Fruit fly (Drosophila melanogaster) whole organism, embryonic: ENCODE results near the gene abs.

ENCODE experiments used
- B-H2 ChIP-seq: fragments of 200-800 bp; sonication (Bioruptor generic); optimal IDR thresholded peaks from 2 replicates; lab custom pipeline; 2018; ENCODE audit warnings: missing biosample characterization, mild to moderate bottlenecking, missing genetic modification characterization
- Blimp-1 ChIP-seq: fragments of 200-800 bp; sonication (Bioruptor generic); optimal IDR thresholded peaks from 3 replicates; lab custom pipeline; 2018; ENCODE audit warnings: missing biosample characterization, missing genetic modification characterization, mild to moderate bottlenecking, moderate library complexity, missing genetic modification reagents
- CG16813 ChIP-seq: fragments of 200-800 bp; sonication (Bioruptor generic); IDR thresholded peaks from 3 replicates; pipeline ENCODE4 v1.3.6; 2022; ENCODE audit warnings: missing biosample characterization, missing genetic modification characterization; ENCODE audit not compliant: partially characterized antibody
- Hmx ChIP-seq: fragments of 200-800 bp; sonication (Bioruptor generic); optimal IDR thresholded peaks from 2 replicates; lab custom pipeline; 2016; ENCODE audit warnings: missing biosample characterization, missing genetic modification characterization
- Six4 ChIP-seq: fragments of 200-800 bp; sonication (Bioruptor generic); optimal IDR thresholded peaks from 2 replicates; lab custom pipeline; 2016; ENCODE audit warnings: missing biosample characterization, missing genetic modification characterization
- YL-1 ChIP-seq: fragments of 200-800 bp; sonication (Bioruptor generic); optimal IDR thresholded peaks from 3 replicates; lab custom pipeline; 2017; ENCODE audit warnings: missing biosample characterization, mild to moderate bottlenecking, missing genetic modification characterization
- bigmax ChIP-seq: fragments of 200-800 bp; sonication (Bioruptor generic); optimal IDR thresholded peaks from 2 replicates; lab custom pipeline; 2018; ENCODE audit warnings: missing biosample characterization, mild to moderate bottlenecking, missing genetic modification characterization
- nom ChIP-seq: fragments of 200-800 bp; sonication (Bioruptor generic); optimal IDR thresholded peaks from 2 replicates; lab custom pipeline; 2017; ENCODE audit warnings: missing biosample characterization, missing genetic modification characterization, mild to moderate bottlenecking, moderate library complexity, missing genetic modification reagents
- oc ChIP-seq: fragments of 200-800 bp; sonication (Bioruptor generic); optimal IDR thresholded peaks from 2 replicates; lab custom pipeline; 2018; ENCODE audit warnings: missing biosample characterization, mild to moderate bottlenecking, missing genetic modification characterization, moderate library complexity
- pnt ChIP-seq: fragments of 200-800 bp; sonication (Bioruptor generic); optimal IDR thresholded peaks from 3 replicates; lab custom pipeline; 2016; ENCODE audit warnings: missing biosample characterization, missing genetic modification characterization
- sisA ChIP-seq: fragments of 200-800 bp; sonication (Bioruptor generic); IDR thresholded peaks from 2 replicates; pipeline ENCODE4 v1.3.6; 2022; ENCODE audit warnings: missing biosample characterization, missing genetic modification characterization
- vvl ChIP-seq: fragments of 200-800 bp; sonication (Bioruptor generic); IDR thresholded peaks from 2 replicates; pipeline ENCODE4 v1.3.6; 2022; ENCODE audit warnings: missing biosample characterization, missing genetic modification characterization

DNA sequence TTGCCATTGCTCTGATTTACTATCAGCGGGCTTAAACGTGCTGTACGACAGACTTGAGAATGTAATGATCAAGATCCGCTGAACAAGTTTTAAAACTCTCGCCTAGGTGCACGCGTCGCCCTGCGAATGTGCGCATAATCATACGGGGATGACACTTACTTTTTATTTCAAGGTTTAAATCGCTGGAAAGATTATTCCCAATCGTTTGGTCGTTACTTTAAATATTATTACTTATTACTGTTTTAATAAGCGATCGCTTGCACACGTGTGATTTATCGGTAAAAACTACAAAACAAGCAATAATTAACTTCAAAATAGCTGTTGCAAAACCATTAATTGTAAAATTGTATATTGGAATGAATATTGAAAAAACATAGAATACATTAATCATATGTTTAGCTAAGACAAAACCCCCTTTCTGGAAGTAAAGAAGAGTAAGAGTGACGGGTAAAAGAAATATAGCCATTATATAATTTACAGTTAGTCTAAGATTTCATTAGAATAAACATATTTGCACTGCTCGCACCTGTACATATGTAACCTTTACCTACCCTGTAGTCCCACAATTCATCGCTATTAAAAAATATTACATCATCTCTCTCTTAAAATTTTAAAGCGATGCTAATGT lies 3.6 kb upstream of the abs start, which contains the start of gene DhpD:
- TF ChIP-seq B-H2 (GFP tag; lab: Kevin White, UChicago) (peak; percentile 81), nom (GFP tag; lab: Kevin White, UChicago) (peak; percentile 65), Hmx (GFP tag; lab: Kevin White, UChicago) (peak; percentile 50), YL-1 (no peak), oc (tag; lab: Kevin White, UChicago) (no peak), Six4 (GFP tag; lab: Kevin White, UChicago) (peak; percentile 27), vvl (GFP tag; lab: Robert Waterston, UW) (peak; percentile 88), pnt (peak; percentile 14), bigmax (no peak), sisA (peak; percentile 69), CG16813 (peak; percentile 83), Blimp-1 (GFP tag; lab: Kevin White, UChicago) (peak; percentile 68)
